Fruit fly (Drosophila melanogaster) whole organism, embryonic: ENCODE results near the gene CG2691.
A peak's percentile ranks its signal among the peaks of the same experiment; 100 is the strongest.

Source experiments
- Adf1 ChIP-seq: fragments of 200-800 bp; sonication (Bioruptor generic); IDR thresholded peaks from 2 replicates; pipeline ENCODE4 v1.3.6; 2022; ENCODE audit warnings: missing biosample characterization, missing genetic modification characterization
- B-H2 ChIP-seq: fragments of 200-800 bp; sonication (Bioruptor generic); optimal IDR thresholded peaks from 2 replicates; lab custom pipeline; 2018; ENCODE audit warnings: missing biosample characterization, mild to moderate bottlenecking, missing genetic modification characterization
- Bteb2 ChIP-seq: fragments of 200-800 bp; sonication (Bioruptor generic); optimal IDR thresholded peaks from 2 replicates; lab custom pipeline; 2016; ENCODE audit warnings: missing biosample characterization, missing genetic modification characterization
- CG10147 ChIP-seq: fragments of 200-800 bp; sonication (Bioruptor generic); optimal IDR thresholded peaks from 2 replicates; lab custom pipeline; 2019; ENCODE audit warnings: missing biosample characterization, mild to moderate bottlenecking, missing genetic modification characterization, moderate library complexity
- CG10267 ChIP-seq: fragments of 200-800 bp; sonication (Bioruptor generic); optimal IDR thresholded peaks from 2 replicates; lab custom pipeline; 2018; ENCODE audit warnings: missing biosample characterization, mild to moderate bottlenecking, missing genetic modification characterization, moderate library complexity
- CG10654 ChIP-seq: fragments of 200-800 bp; sonication (Bioruptor generic); optimal IDR thresholded peaks from 2 replicates; lab custom pipeline; 2016; ENCODE audit warnings: missing biosample characterization, missing genetic modification characterization
- CG10979 ChIP-seq: fragments of 200-800 bp; sonication (Bioruptor generic); optimal IDR thresholded peaks from 2 replicates; lab custom pipeline; 2018; ENCODE audit warnings: missing biosample characterization, mild to moderate bottlenecking, missing genetic modification characterization, moderate library complexity
- CG11085 ChIP-seq: fragments of 200-800 bp; sonication (Bioruptor generic); IDR thresholded peaks from 2 replicates; pipeline ENCODE4 v1.3.6; 2022; ENCODE audit warnings: missing biosample characterization, missing genetic modification characterization
- CG11560 ChIP-seq: fragments of 200-800 bp; sonication (Bioruptor generic); IDR thresholded peaks from 3 replicates; pipeline ENCODE4 v1.3.6; 2022; ENCODE audit warnings: missing biosample characterization, missing genetic modification characterization
- CG13296 ChIP-seq: fragments of 200-800 bp; sonication (Bioruptor generic); optimal IDR thresholded peaks from 3 replicates; lab custom pipeline; 2018; ENCODE audit warnings: missing biosample characterization, mild to moderate bottlenecking, missing genetic modification characterization
- CG14965 ChIP-seq: fragments of 200-800 bp; sonication (Bioruptor generic); optimal IDR thresholded peaks from 2 replicates; lab custom pipeline; 2016; ENCODE audit warnings: missing biosample characterization, missing genetic modification characterization, borderline replicate concordance
- CG15073 ChIP-seq: fragments of 200-800 bp; sonication (Bioruptor generic); optimal IDR thresholded peaks from 2 replicates; lab custom pipeline; 2016; ENCODE audit warnings: missing biosample characterization, missing genetic modification characterization
- CG1602 ChIP-seq: fragments of 200-800 bp; sonication (Bioruptor generic); optimal IDR thresholded peaks from 3 replicates; lab custom pipeline; 2016; ENCODE audit warnings: missing biosample characterization, missing genetic modification characterization
- CG16815 ChIP-seq: fragments of 200-800 bp; sonication (Bioruptor generic); optimal IDR thresholded peaks from 3 replicates; lab custom pipeline; 2017; ENCODE audit warnings: missing biosample characterization, mild to moderate bottlenecking, missing genetic modification characterization
- CG17186 ChIP-seq: fragments of 200-800 bp; sonication (Bioruptor generic); optimal IDR thresholded peaks from 3 replicates; lab custom pipeline; 2017; ENCODE audit warnings: missing biosample characterization, missing genetic modification reagents, missing genetic modification characterization
- CG17612 ChIP-seq: fragments of 200-800 bp; sonication (Bioruptor generic); IDR thresholded peaks from 2 replicates; pipeline ENCODE4 v1.3.6; 2022; ENCODE audit warnings: missing biosample characterization, missing genetic modification characterization
- CG18476 ChIP-seq: fragments of 200-800 bp; sonication (Bioruptor generic); optimal IDR thresholded peaks from 2 replicates; lab custom pipeline; 2016; ENCODE audit warnings: missing biosample characterization, mild to moderate bottlenecking, missing genetic modification characterization
- CG2129 ChIP-seq: fragments of 200-800 bp; sonication (Bioruptor generic); IDR thresholded peaks from 2 replicates; pipeline ENCODE4 v1.3.6; 2022; ENCODE audit warnings: missing biosample characterization, missing genetic modification characterization; ENCODE audit not compliant: partially characterized antibody
- CG2875 ChIP-seq: fragments of 200-800 bp; sonication (Bioruptor generic); optimal IDR thresholded peaks from 2 replicates; lab custom pipeline; 2017; ENCODE audit warnings: missing biosample characterization, mild to moderate bottlenecking, missing genetic modification characterization, missing genetic modification reagents
- CG3163 ChIP-seq: fragments of 200-800 bp; sonication (Bioruptor generic); optimal IDR thresholded peaks from 3 replicates; lab custom pipeline; 2016; ENCODE audit warnings: missing biosample characterization, missing genetic modification characterization
- CG32767 ChIP-seq: fragments of 200-800 bp; sonication (Bioruptor generic); IDR thresholded peaks from 2 replicates; pipeline ENCODE4 v1.3.6; 2022; ENCODE audit warnings: missing biosample characterization, missing genetic modification characterization
- CG4404 ChIP-seq: fragments of 200-800 bp; sonication (Bioruptor generic); IDR thresholded peaks from 2 replicates; pipeline ENCODE4 v1.3.6; 2022; ENCODE audit warnings: missing biosample characterization, missing genetic modification characterization
- CG4730 ChIP-seq: fragments of 200-800 bp; sonication (Bioruptor generic); IDR thresholded peaks from 2 replicates; pipeline ENCODE4 v1.3.6; 2022; ENCODE audit warnings: missing biosample characterization, missing genetic modification characterization
- CG4820 ChIP-seq: fragments of 200-800 bp; sonication (Bioruptor generic); optimal IDR thresholded peaks from 3 replicates; lab custom pipeline; 2016; ENCODE audit warnings: missing biosample characterization, missing genetic modification characterization
- CG9932 ChIP-seq: fragments of 200-800 bp; sonication (Bioruptor generic); IDR thresholded peaks from 2 replicates; pipeline ENCODE4 v1.3.6; 2022; ENCODE audit warnings: missing biosample characterization, missing genetic modification characterization
- CTCF ChIP-seq: fragments of 200-800 bp; sonication (Bioruptor generic); optimal IDR thresholded peaks from 2 replicates; lab custom pipeline; 2017; ENCODE audit warnings: missing biosample characterization, mild to moderate bottlenecking, missing genetic modification characterization, moderate library complexity
- Dip2 ChIP-seq: fragments of 200-800 bp; sonication (Bioruptor generic); IDR thresholded peaks from 2 replicates; pipeline ENCODE4 v1.3.6; 2022; ENCODE audit warnings: missing biosample characterization, missing genetic modification characterization
- E2f2 ChIP-seq: fragments of 200-800 bp; sonication (Bioruptor generic); IDR thresholded peaks from 2 replicates; pipeline ENCODE4 v1.3.6; 2022; ENCODE audit warnings: missing biosample characterization, missing genetic modification characterization
- NFAT ChIP-seq: fragments of 200-800 bp; sonication (Bioruptor generic); IDR thresholded peaks from 2 replicates; pipeline ENCODE4 v1.3.6; 2022; ENCODE audit warnings: missing biosample characterization, missing genetic modification characterization
- Xrp1 ChIP-seq: fragments of 200-800 bp; sonication (Bioruptor generic); IDR thresholded peaks from 2 replicates; pipeline ENCODE4 v1.3.6; 2022; ENCODE audit warnings: missing biosample characterization, missing genetic modification characterization
- bbx ChIP-seq: fragments of 200-800 bp; sonication (Bioruptor generic); IDR thresholded peaks from 2 replicates; pipeline ENCODE4 v1.3.6; 2022; ENCODE audit warnings: missing biosample characterization, missing genetic modification characterization; ENCODE audit not compliant: partially characterized antibody
- bcd ChIP-seq: fragments of 200-800 bp; sonication (Bioruptor generic); optimal IDR thresholded peaks from 2 replicates; lab custom pipeline; 2017; ENCODE audit warnings: missing biosample characterization, mild to moderate bottlenecking, missing genetic modification characterization
- corto ChIP-seq: fragments of 200-800 bp; sonication (Bioruptor generic); optimal IDR thresholded peaks from 2 replicates; lab custom pipeline; 2016; ENCODE audit warnings: missing biosample characterization, mild to moderate bottlenecking, missing genetic modification characterization, moderate library complexity
- crc ChIP-seq: fragments of 200-800 bp; sonication (Bioruptor generic); optimal IDR thresholded peaks from 2 replicates; lab custom pipeline; 2016; ENCODE audit warnings: missing biosample characterization, missing genetic modification characterization
- en ChIP-seq: fragments of 200-800 bp; sonication (Bioruptor generic); optimal IDR thresholded peaks from 2 replicates; lab custom pipeline; 2016; ENCODE audit warnings: missing biosample characterization, missing genetic modification characterization
- fd96Cb ChIP-seq: fragments of 200-800 bp; sonication (Bioruptor generic); optimal IDR thresholded peaks from 2 replicates; lab custom pipeline; 2018; ENCODE audit warnings: missing biosample characterization, mild to moderate bottlenecking, missing genetic modification characterization, moderate library complexity
- gcm2 ChIP-seq: fragments of 200-800 bp; sonication (Bioruptor generic); optimal IDR thresholded peaks from 2 replicates; lab custom pipeline; 2016; ENCODE audit warnings: missing biosample characterization, missing genetic modification characterization
- gro ChIP-seq: fragments of 200-800 bp; sonication (Bioruptor generic); optimal IDR thresholded peaks from 2 replicates; lab custom pipeline; 2016; ENCODE audit warnings: missing biosample characterization, missing genetic modification characterization
- gsb ChIP-seq: fragments of 200-800 bp; sonication (Bioruptor generic); IDR thresholded peaks from 2 replicates; pipeline ENCODE4 v1.3.6; 2022; ENCODE audit warnings: missing biosample characterization, missing genetic modification characterization
- ham ChIP-seq: fragments of 200-800 bp; sonication (Bioruptor generic); IDR thresholded peaks from 2 replicates; pipeline ENCODE4 v1.3.6; 2022; ENCODE audit warnings: missing biosample characterization, missing genetic modification characterization
- lmd ChIP-seq: fragments of 200-800 bp; sonication (Bioruptor generic); IDR thresholded peaks from 2 replicates; pipeline ENCODE4 v1.3.6; 2022; ENCODE audit warnings: missing biosample characterization, missing genetic modification characterization
- mirr ChIP-seq: fragments of 200-800 bp; sonication (Bioruptor generic); optimal IDR thresholded peaks from 3 replicates; lab custom pipeline; 2018; ENCODE audit warnings: missing biosample characterization, mild to moderate bottlenecking, missing genetic modification characterization
- nerfin-2 ChIP-seq: fragments of 200-800 bp; sonication (Bioruptor generic); IDR thresholded peaks from 2 replicates; pipeline ENCODE4 v1.3.6; 2022; ENCODE audit warnings: missing biosample characterization, missing genetic modification characterization; ENCODE audit not compliant: partially characterized antibody
- pho ChIP-seq: fragments of 200-800 bp; sonication (Bioruptor generic); optimal IDR thresholded peaks from 2 replicates; lab custom pipeline; 2016; ENCODE audit warnings: missing biosample characterization, missing genetic modification characterization
- pzg ChIP-seq: fragments of 200-800 bp; sonication (Bioruptor generic); optimal IDR thresholded peaks from 3 replicates; lab custom pipeline; 2018; ENCODE audit warnings: missing biosample characterization, mild to moderate bottlenecking, missing genetic modification characterization, moderate library complexity
- salm ChIP-seq: fragments of 200-800 bp; sonication (Bioruptor generic); optimal IDR thresholded peaks from 2 replicates; lab custom pipeline; 2018; ENCODE audit warnings: missing biosample characterization, mild to moderate bottlenecking, missing genetic modification characterization
- toy ChIP-seq: fragments of 200-800 bp; sonication (Bioruptor generic); IDR thresholded peaks from 2 replicates; pipeline ENCODE4 v1.3.6; 2022; ENCODE audit warnings: missing biosample characterization, missing genetic modification characterization
- trem ChIP-seq: fragments of 200-800 bp; optimal IDR thresholded peaks from 3 replicates; lab custom pipeline; 2019; ENCODE audit warnings: missing biosample characterization, mild to moderate bottlenecking, missing genetic modification characterization, moderate library complexity
- ttk ChIP-seq: fragments of 200-800 bp; sonication (Bioruptor generic); IDR thresholded peaks from 2 replicates; pipeline ENCODE4 v2.1.2; 2022; ENCODE audit warnings: missing biosample characterization, missing genetic modification characterization
- wor ChIP-seq: fragments of 200-800 bp; sonication (Bioruptor generic); IDR thresholded peaks from 2 replicates; pipeline ENCODE4 v1.3.6; 2022; ENCODE audit warnings: missing biosample characterization, missing genetic modification characterization
- z ChIP-seq: fragments of 200-800 bp; sonication (Bioruptor generic); IDR thresholded peaks from 3 replicates; pipeline ENCODE4 v1.3.6; 2022; ENCODE audit warnings: missing biosample characterization, missing genetic modification characterization

Gene CG2691

dm6 chrX:13616417-13617050, 7.7 kb downstream of the CG2691 start, which contains the start of the genes tth and Tango2 (continued):
- TF ChIP-seq CG10654 (GFP tag; lab: Kevin White, UChicago) (peak; percentile 63), E2f2 (peak; percentile 79), Bteb2 (GFP tag; lab: Kevin White, UChicago) (peak; percentile 78), CG4730 (no peak), salm (tag; lab: Kevin White, UChicago) (peak; percentile 51), CG2875 (GFP tag; lab: Kevin White, UChicago) (peak; percentile 32), CG4404 (peak; percentile 77), mirr (GFP tag; lab: Kevin White, UChicago) (no peak), ham (GFP tag; lab: Robert Waterston, UW) (peak; percentile 44; the same call in 1 of the 2 replicates), CG1602 (GFP tag; lab: Kevin White, UChicago) (peak; percentile 75), CG17612 (peak; percentile 37; the same call in 1 of the 2 replicates), NFAT (peak; percentile 90), wor (GFP tag; lab: Robert Waterston, UW) (no peak), CG2129 (GFP tag; lab: Robert Waterston, UW) (0 out of 2 replicates have a peak, but pooled peaks have one; percentile 16), CG15073 (GFP tag; lab: Kevin White, UChicago) (no peak), CG11085 (GFP tag; lab: Robert Waterston, UW) (peak; percentile 26; the same call in 1 of the 2 replicates), z (no peak; the same call in 2 of the 3 replicates), gcm2 (GFP tag; lab: Kevin White, UChicago) (no peak), nerfin-2 (GFP tag; lab: Robert Waterston, UW) (no peak), corto (GFP tag; lab: Kevin White, UChicago) (no peak), Xrp1 (GFP tag; lab: Robert Waterston, UW) (peak; percentile 82), CG18476 (GFP tag; lab: Kevin White, UChicago) (peak; percentile 60), CTCF (GFP tag; lab: Kevin White, UChicago) (peak; percentile 4), pho (GFP tag; lab: Kevin White, UChicago) (peak; percentile 63), lmd (GFP tag; lab: Robert Waterston, UW) (peak; percentile 81), fd96Cb (peak; percentile 43), CG11560 (0 out of 3 replicates have a peak, but pooled peaks have one; percentile 41), CG16815 (GFP tag; lab: Kevin White, UChicago) (peak; percentile 59), CG10267 (peak; percentile 61), bcd (GFP tag; lab: Kevin White, UChicago) (peak; percentile 69), gro (GFP tag; lab: Kevin White, UChicago) (peak; percentile 53), CG32767 (GFP tag; lab: Robert Waterston, UW) (peak; percentile 32; the same call in 1 of the 2 replicates), gsb (GFP tag; lab: Robert Waterston, UW) (peak; percentile 52), trem (peak; percentile 31), crc (peak; percentile 43), ttk (GFP tag; lab: Robert Waterston, UW) (peak; percentile 60), CG10147 (GFP tag; lab: Kevin White, UChicago) (peak; percentile 64), Adf1 (GFP tag; lab: Robert Waterston, UW) (peak; percentile 14; the same call in 1 of the 2 replicates), CG13296 (GFP tag; lab: Kevin White, UChicago) (peak; percentile 69), CG14965 (no peak), toy (GFP tag; lab: Robert Waterston, UW) (no peak), CG3163 (peak; percentile 25), CG10979 (tag; lab: Kevin White, UChicago) (peak; percentile 54), Dip2 (GFP tag; lab: Robert Waterston, UW) (no peak), pzg (GFP tag; lab: Kevin White, UChicago) (peak; percentile 70), CG9932 (GFP tag; lab: Robert Waterston, UW) (peak; percentile 87), CG4820 (peak; percentile 3), CG17186 (GFP tag; lab: Kevin White, UChicago) (no peak), B-H2 (GFP tag; lab: Kevin White, UChicago) (peak; percentile 46), en (GFP tag; lab: Kevin White, UChicago) (peak; percentile 6), bbx (GFP tag; lab: Robert Waterston, UW) (no peak)
